Fruit fly (Drosophila melanogaster) whole organism, wandering third instar larva: ENCODE results near the gene CG6753.

Source experiments
- Abd-B ChIP-seq: fragments of >200 bp; optimal IDR thresholded peaks from 2 replicates; lab custom pipeline; 2017; ENCODE audit warnings: missing biosample characterization, missing genetic modification characterization
- CG9705 ChIP-seq: fragments of 200-800 bp; sonication (Bioruptor generic); optimal IDR thresholded peaks from 2 replicates; lab custom pipeline; 2018; ENCODE audit warnings: missing biosample characterization, mild to moderate bottlenecking, missing genetic modification characterization
- CrebA ChIP-seq: fragments of 200-800 bp; sonication (Bioruptor generic); optimal IDR thresholded peaks from 2 replicates; lab custom pipeline; 2016; ENCODE audit warnings: missing biosample characterization, mild to moderate bottlenecking, missing genetic modification characterization, borderline replicate concordance
- Dfd ChIP-seq: fragments of >200 bp; optimal IDR thresholded peaks from 2 replicates; lab custom pipeline; 2017; ENCODE audit warnings: missing biosample characterization, missing genetic modification characterization
- Dif ChIP-seq: fragments of 200-275, 200-300 bp; sonication (Bioruptor generic); optimal IDR thresholded peaks from 2 replicates; lab custom pipeline; 2018; ENCODE audit warnings: missing biosample characterization, missing genetic modification characterization; ENCODE audit not compliant: partially characterized antibody
- Hnf4 ChIP-seq: fragments of 200-800 bp; sonication (Bioruptor generic); optimal IDR thresholded peaks from 2 replicates; lab custom pipeline; 2016; ENCODE audit warnings: missing biosample characterization, mild to moderate bottlenecking, missing genetic modification characterization
- Hr78 ChIP-seq: fragments of >200 bp; optimal IDR thresholded peaks from 2 replicates; lab custom pipeline; 2017; ENCODE audit warnings: missing biosample characterization, missing genetic modification characterization
- Myc ChIP-seq: fragments of >200 bp; optimal IDR thresholded peaks from 2 replicates; lab custom pipeline; 2017
- OdsH ChIP-seq: fragments of 200-800 bp; sonication (Bioruptor generic); optimal IDR thresholded peaks from 2 replicates; lab custom pipeline; 2016; ENCODE audit warnings: missing biosample characterization, mild to moderate bottlenecking, missing genetic modification characterization
- Vsx2 ChIP-seq: fragments of 200-300, 225-300 bp; sonication (Bioruptor generic); optimal IDR thresholded peaks from 2 replicates; lab custom pipeline; 2018; ENCODE audit warnings: missing biosample characterization, missing genetic modification characterization; ENCODE audit not compliant: partially characterized antibody
- br ChIP-seq: fragments of 200-800 bp; sonication (Bioruptor generic); optimal IDR thresholded peaks from 2 replicates; lab custom pipeline; 2016; ENCODE audit warnings: missing biosample characterization, missing genetic modification characterization
- psq ChIP-seq: fragments of 200-800 bp; sonication (Bioruptor generic); optimal IDR thresholded peaks from 3 replicates; lab custom pipeline; 2017; ENCODE audit warnings: missing biosample characterization, mild to moderate bottlenecking, missing genetic modification characterization, moderate library complexity
- sv ChIP-seq: fragments of 200-800 bp; sonication (Bioruptor generic); optimal IDR thresholded peaks from 3 replicates; lab custom pipeline; 2016; ENCODE audit warnings: missing biosample characterization, missing genetic modification characterization
- usp ChIP-seq: fragments of >200 bp; optimal IDR thresholded peaks from 2 replicates; lab custom pipeline; 2017; ENCODE audit warnings: missing biosample characterization, missing genetic modification characterization

DNA sequence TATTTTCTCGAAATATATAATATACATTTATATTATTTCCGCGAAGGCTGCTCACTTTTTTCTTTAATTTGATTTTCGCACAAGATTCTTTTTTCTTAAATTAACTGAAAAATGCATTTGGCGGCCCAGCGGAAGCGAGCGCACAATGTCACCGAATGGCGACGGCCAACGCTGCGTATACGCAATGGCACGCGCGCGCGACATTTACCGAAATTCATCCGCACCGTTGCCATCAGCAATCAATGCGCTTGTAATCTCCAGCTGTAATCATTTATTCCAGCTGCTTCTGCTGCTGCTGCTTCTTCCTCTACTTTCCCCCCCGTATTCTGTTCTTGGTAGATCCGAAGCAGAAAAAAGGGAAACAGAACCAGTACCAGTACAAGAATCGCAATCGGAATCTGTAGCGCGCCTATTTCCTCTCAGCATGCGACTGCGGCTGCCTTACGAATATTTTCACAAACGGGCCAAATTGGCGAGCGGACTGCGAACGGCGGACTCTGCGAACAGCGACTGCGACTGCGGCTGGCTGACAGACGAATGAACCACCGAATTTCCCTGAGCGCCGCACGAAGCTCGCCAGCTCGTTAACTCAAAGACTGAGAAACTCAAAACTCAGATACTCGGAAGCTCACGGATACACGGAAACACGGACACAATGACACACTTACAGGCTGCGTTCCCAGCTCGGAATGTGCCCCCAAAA, 46.9 kb downstream of the CG6753 start, which contains the start of gene Octbeta2R:
- TF ChIP-seq Abd-B (GFP tag; lab: Kevin White, UChicago) = no peak
- TF ChIP-seq Hr78 (GFP tag; lab: Kevin White, UChicago) = no peak
- no peak for TF ChIP-seq OdsH (GFP tag; lab: Kevin White, UChicago)
- no peak for TF ChIP-seq Hnf4
- TF ChIP-seq psq (GFP tag; lab: Kevin White, UChicago) = no peak
- TF ChIP-seq br (GFP tag; lab: Kevin White, UChicago) = no peak
- no peak for TF ChIP-seq Dfd (GFP tag; lab: Kevin White, UChicago)
- no peak for TF ChIP-seq CG9705 (GFP tag; lab: Kevin White, UChicago)
- TF ChIP-seq usp (GFP tag; lab: Kevin White, UChicago) = no peak
- no peak for TF ChIP-seq Vsx2 (GFP tag; lab: Kevin White, UChicago)
- TF ChIP-seq Dif = no peak
- TF ChIP-seq CrebA (GFP tag; lab: Kevin White, UChicago) = no peak
- TF ChIP-seq sv (GFP tag; lab: Kevin White, UChicago) = no peak
- no peak for TF ChIP-seq Myc
